Fruit fly (Drosophila melanogaster) whole organism, prepupa: ENCODE results near the gene CG44271.

Experiments used
- Blimp-1 ChIP-seq: fragments of 200-800 bp; sonication (Bioruptor generic); optimal IDR thresholded peaks from 3 replicates; lab custom pipeline; 2017; ENCODE audit warnings: missing biosample characterization, missing genetic modification characterization, mild to moderate bottlenecking, moderate library complexity, missing genetic modification reagents
- CG10669 ChIP-seq: fragments of 200-800 bp; sonication (Bioruptor generic); optimal IDR thresholded peaks from 3 replicates; lab custom pipeline; 2018; ENCODE audit warnings: missing biosample characterization, mild to moderate bottlenecking, missing genetic modification characterization, moderate library complexity
- CG1621 ChIP-seq: fragments of 200-800 bp; sonication (Bioruptor generic); optimal IDR thresholded peaks from 3 replicates; lab custom pipeline; 2018; ENCODE audit warnings: missing biosample characterization, mild to moderate bottlenecking, missing genetic modification characterization
- CG16779 ChIP-seq: fragments of 200-800 bp; sonication (Bioruptor generic); optimal IDR thresholded peaks from 3 replicates; lab custom pipeline; 2017; ENCODE audit warnings: missing biosample characterization, mild to moderate bottlenecking, missing genetic modification characterization
- CG6792 ChIP-seq: fragments of 200-800 bp; sonication (Bioruptor generic); optimal IDR thresholded peaks from 3 replicates; lab custom pipeline; 2016; ENCODE audit warnings: missing biosample characterization, missing genetic modification characterization
- CG8319 ChIP-seq: fragments of 200-800 bp; sonication (Bioruptor generic); optimal IDR thresholded peaks from 3 replicates; lab custom pipeline; 2016; ENCODE audit warnings: missing biosample characterization, missing genetic modification characterization
- Gug ChIP-seq: fragments of 200-800 bp; sonication (Bioruptor generic); IDR thresholded peaks from 2 replicates; pipeline ENCODE4 v1.3.6; 2022; ENCODE audit warnings: missing biosample characterization, missing genetic modification characterization
- achi ChIP-seq: fragments of 200-800 bp; sonication (Bioruptor generic); optimal IDR thresholded peaks from 3 replicates; lab custom pipeline; 2016; ENCODE audit warnings: missing biosample characterization, missing genetic modification characterization

dm6 chr2L:6784235-6784634 is 36.5 kb upstream of the CG44271 start:
- no peak for TF ChIP-seq CG1621 (tag; lab: Kevin White, UChicago)
- no peak for TF ChIP-seq CG10669 (GFP tag; lab: Kevin White, UChicago)
- TF ChIP-seq Gug (GFP tag; lab: Robert Waterston, UW): no peak
- TF ChIP-seq CG6792: no peak
- TF ChIP-seq CG16779 (tag; lab: Kevin White, UChicago): no peak
- TF ChIP-seq achi: no peak
- no peak for TF ChIP-seq CG8319 (GFP tag; lab: Kevin White, UChicago)
- no peak for TF ChIP-seq Blimp-1 (GFP tag; lab: Kevin White, UChicago)
